Fruit fly (Drosophila melanogaster): ENCODE data around the gene CG14445.
A peak's percentile ranks its signal among the peaks of the same experiment; 100 is the strongest.

The CG14445 gene

DNA sequence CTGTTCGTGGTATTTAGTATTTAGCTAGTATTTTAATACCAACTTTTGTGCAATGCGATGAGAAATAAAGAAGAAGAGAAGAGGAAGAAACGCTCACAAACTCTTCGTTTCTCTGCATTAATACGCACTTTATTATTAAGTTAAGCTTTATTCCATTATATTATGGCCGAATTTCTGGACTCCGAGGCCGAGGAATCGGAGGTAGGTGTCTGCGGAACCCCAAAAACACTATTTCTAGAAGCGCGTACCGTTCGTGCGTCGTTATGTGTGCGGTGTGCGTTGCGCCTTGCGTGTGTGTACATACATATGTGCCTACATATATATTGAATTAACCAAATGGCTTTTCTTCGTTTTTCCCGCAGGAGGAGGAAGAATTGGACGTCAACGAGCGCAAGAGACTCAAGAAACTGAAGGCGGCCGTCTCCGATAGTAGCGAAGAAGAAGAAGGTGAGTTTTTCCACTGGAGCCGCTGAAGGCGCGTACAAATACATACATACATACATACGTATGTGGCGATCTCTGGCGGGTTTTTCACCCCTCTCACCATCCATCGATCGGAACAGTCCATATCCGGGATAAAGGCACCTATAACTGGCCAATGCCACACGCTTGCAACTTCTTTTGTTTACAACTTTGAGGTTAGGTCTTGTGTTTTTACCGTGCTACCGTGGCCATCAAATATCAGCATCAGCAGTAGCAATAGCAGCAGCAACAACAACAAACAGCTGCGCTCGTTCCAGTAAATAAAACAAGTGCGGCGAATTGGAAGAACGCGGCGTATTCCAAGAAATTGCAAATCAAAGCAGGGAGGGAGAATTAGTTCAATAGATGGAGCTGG, 30.8 kb downstream of the CG14445 start, which contains the start of gene Spt6:
Spt6 (plus strand) TSS at position 53 of the 838 bp plus-strand sequence.
- TF ChIP-seq MESR4 (GFP tag; optimal IDR thresholded peaks at IDR 0.05) (peak; percentile 91), HLHmδ (GFP tag; optimal IDR thresholded peaks at IDR 0.05) (no peak), CG4360 (GFP tag; IDR thresholded peaks at IDR 0.05) (peak; percentile 78), CG34422 (GFP tag; IDR thresholded peaks at IDR 0.05) (peak; percentile 40; the same call in 1 of the 3 replicates), sna (GFP tag; IDR thresholded peaks at IDR 0.05; ENCODE audit: partially characterized antibody) (0 out of 2 replicates have a peak, but pooled peaks have one; percentile 21), crol (GFP tag; IDR thresholded peaks at IDR 0.05) (peak; percentile 69), corto (GFP tag; optimal IDR thresholded peaks at IDR 0.05) (peak; percentile 12), nerfin-1 (tag; optimal IDR thresholded peaks at IDR 0.05) (peak; percentile 51), cg (GFP tag; optimal IDR thresholded peaks at IDR 0.05) (peak; percentile 59), CG17385 (GFP tag; optimal IDR thresholded peaks at IDR 0.05) (peak; percentile 96), CG11093 (GFP tag; IDR thresholded peaks at IDR 0.05) (0 out of 3 replicates have a peak, but pooled peaks have one; percentile 4), CG10565 (GFP tag; optimal IDR thresholded peaks at IDR 0.05) (no peak), CG2875 (GFP tag; optimal IDR thresholded peaks at IDR 0.05) (no peak), CG15479 (GFP tag; optimal IDR thresholded peaks at IDR 0.05) (peak; percentile 67), CG12236 (GFP tag; optimal IDR thresholded peaks at IDR 0.05) (no peak), chinmo (GFP tag; IDR thresholded peaks at IDR 0.05; ENCODE audit: partially characterized antibody) (0 out of 4 replicates have a peak, but pooled peaks have one; percentile 68), bigmax (GFP tag; optimal IDR thresholded peaks at IDR 0.05) (peak; percentile 95), YL-1 (GFP tag; optimal IDR thresholded peaks at IDR 0.05) (peak; percentile 70), CG6765 (GFP tag; optimal IDR thresholded peaks at IDR 0.05) (no peak), CG32767 (GFP tag; IDR thresholded peaks at IDR 0.05) (peak; percentile 41)

- peak; percentile 6 for TF ChIP-seq Fer1 (GFP tag; optimal IDR thresholded peaks at IDR 0.05)
- no peak for TF ChIP-seq Hr39 (optimal IDR thresholded peaks at IDR 0.05)
- peak; percentile 33; the same call in 1 of the 2 replicates for TF ChIP-seq vvl (GFP tag; IDR thresholded peaks at IDR 0.05)
- peak; percentile 3 for TF ChIP-seq Dp (GFP tag; optimal IDR thresholded peaks at IDR 0.05)
- peak; percentile 82 for TF ChIP-seq MBD-R2 (GFP tag; IDR thresholded peaks at IDR 0.05)
- TF ChIP-seq row (GFP tag; IDR thresholded peaks at IDR 0.05): peak; percentile 90
- TF ChIP-seq CG42726 (GFP tag; IDR thresholded peaks at IDR 0.05; ENCODE audit: partially characterized antibody): 0 out of 2 replicates have a peak, but pooled peaks have one; percentile 10
- peak; percentile 25 for TF ChIP-seq CG12659 (GFP tag; optimal IDR thresholded peaks at IDR 0.05)
- 0 out of 3 replicates have a peak, but pooled peaks have one; percentile 12 for TF ChIP-seq knrl (GFP tag; IDR thresholded peaks at IDR 0.05; ENCODE audit: partially characterized antibody)
- peak in 1 of 2 experiments; percentile 40 for TF ChIP-seq crp (GFP tag; optimal IDR thresholded peaks at IDR 0.05)
- peak; percentile 31 for TF ChIP-seq CG13287 (GFP tag; IDR thresholded peaks at IDR 0.05; ENCODE audit: partially characterized antibody)
- no peak for TF ChIP-seq chif (GFP tag; optimal IDR thresholded peaks at IDR 0.05)
- TF ChIP-seq CG9797 (GFP tag; optimal IDR thresholded peaks at IDR 0.05): peak; percentile 63
- peak; percentile 4 for TF ChIP-seq CG18262 (tag; optimal IDR thresholded peaks at IDR 0.05)
- peak; percentile 11 for TF ChIP-seq lbe (GFP tag; optimal IDR thresholded peaks at IDR 0.05)
- 0 out of 3 replicates have a peak, but pooled peaks have one; percentile 48 for TF ChIP-seq CG6791 (GFP tag; IDR thresholded peaks at IDR 0.05; ENCODE audit: partially characterized antibody)
- TF ChIP-seq MESR4 (GFP tag; optimal IDR thresholded peaks at IDR 0.05): peak; percentile 55
- TF ChIP-seq E2f2 (GFP tag; IDR thresholded peaks at IDR 0.05): 0 out of 2 replicates have a peak, but pooled peaks have one; percentile 13
- TF ChIP-seq CG2120 (GFP tag; optimal IDR thresholded peaks at IDR 0.05): peak; percentile 0
- TF ChIP-seq CG9437 (GFP tag; optimal IDR thresholded peaks at IDR 0.05): no peak
- TF ChIP-seq NFAT (GFP tag; IDR thresholded peaks at IDR 0.05): no peak
- TF ChIP-seq CG7987 (GFP tag; optimal IDR thresholded peaks at IDR 0.05): peak; percentile 11
- TF ChIP-seq CG4617 (GFP tag; optimal IDR thresholded peaks at IDR 0.05; ENCODE audit: borderline replicate concordance): peak; percentile 5
- no peak for TF ChIP-seq dmrt99B (tag; optimal IDR thresholded peaks at IDR 0.05)
- peak; percentile 10 for TF ChIP-seq CG2712 (tag; optimal IDR thresholded peaks at IDR 0.05)
- peak; percentile 52 for TF ChIP-seq kah (GFP tag; optimal IDR thresholded peaks at IDR 0.05)
- TF ChIP-seq ci (GFP tag; IDR thresholded peaks at IDR 0.05): 0 out of 3 replicates have a peak, but pooled peaks have one; percentile 40
These were observed 39.5 kb downstream of the CG14445 start, which contains the start of gene CG3566 for dm6 chrX:6276590-6276989. CG3566 (minus strand) TSS chrX:6276724.

Data from whole organism, embryonic.